Worm (Caenorhabditis elegans) whole organism, L2 larva: ENCODE measurements around the gene T28A8.6.

Experiments used
- F13H6.1 ChIP-seq: sonication (generic microtip); optimal IDR thresholded peaks from 2 replicates; lab custom pipeline; 2016; ENCODE audit warnings: missing genetic modification characterization, missing compliant biosample characterization
- R02D3.7 ChIP-seq: fragments of 150-350 bp; optimal IDR thresholded peaks from 2 replicates; lab custom pipeline; 2014; ENCODE audit warnings: missing biosample characterization, missing genetic modification characterization
- ama-1 ChIP-seq: fragments of 150-350 bp; optimal IDR thresholded peaks from 2 replicates; lab custom pipeline; 2018; ENCODE audit warnings: inconsistent platforms
- lin-13 ChIP-seq: fragments of 150-350 bp; optimal IDR thresholded peaks from 2 replicates; lab custom pipeline; 2014; ENCODE audit warnings: missing biosample characterization, missing genetic modification reagents, missing genetic modification characterization
- lin-39 ChIP-seq: fragments of 150-350 bp; optimal IDR thresholded peaks from 2 replicates; lab custom pipeline; 2014; ENCODE audit warnings: missing biosample characterization, missing genetic modification reagents, missing genetic modification characterization
- nhr-11 ChIP-seq: fragments of 150-350 bp; optimal IDR thresholded peaks from 2 replicates; lab custom pipeline; 2014; ENCODE audit warnings: missing biosample characterization, missing genetic modification characterization
- nhr-77 ChIP-seq: fragments of 150-350 bp; optimal IDR thresholded peaks from 2 replicates; lab custom pipeline; 2014; ENCODE audit warnings: missing biosample characterization, missing genetic modification characterization
- sma-3 ChIP-seq: sonication (generic microtip); optimal IDR thresholded peaks from 2 replicates; lab custom pipeline; 2016; ENCODE audit warnings: missing genetic modification reagents, missing genetic modification characterization, missing compliant biosample characterization
- sma-9 ChIP-seq, 2 experiments: fragments of 150-350 bp in 1 of 2; sonication (generic microtip) in 1 of 2; optimal IDR thresholded peaks; 2 replicates each; lab custom pipeline; 2014 to 2016; ENCODE audit warnings: missing genetic modification characterization in 2 of 2, mild to moderate bottlenecking in 1 of 2, missing biosample characterization in 1 of 2, missing compliant biosample characterization in 1 of 2, missing genetic modification reagents in 1 of 2, moderate library complexity in 1 of 2
- unc-62 ChIP-seq: fragments of 150-350 bp; optimal IDR thresholded peaks from 2 replicates; lab custom pipeline; 2014; ENCODE audit warnings: missing biosample characterization, missing genetic modification reagents, missing genetic modification characterization
- ztf-11 ChIP-seq: sonication (generic microtip); optimal IDR thresholded peaks from 2 replicates; lab custom pipeline; 2017; ENCODE audit warnings: missing biosample characterization, missing genetic modification characterization

- TF ChIP-seq nhr-11 = no peak
- no peak for TF ChIP-seq R02D3.7 (tag; lab: Kevin White, UChicago)
- TF ChIP-seq sma-9 (GFP tag; optimal IDR thresholded peaks at IDR 0.05; lab: Kevin White, UChicago) = no peak
- no peak for TF ChIP-seq sma-9 (tag; optimal IDR thresholded peaks at IDR 0.05; lab: Kevin White, UChicago)
- TF ChIP-seq F13H6.1 (tag; lab: Kevin White, UChicago) = no peak
- TF ChIP-seq ama-1 (lab: Kevin White, UChicago) = no peak
- no peak for TF ChIP-seq lin-13 (GFP tag; lab: Kevin White, UChicago)
- TF ChIP-seq ztf-11 (tag; lab: Kevin White, UChicago) = no peak
- TF ChIP-seq unc-62 (GFP tag; lab: Kevin White, UChicago) = no peak
- TF ChIP-seq nhr-77 (tag; lab: Kevin White, UChicago) = no peak
- TF ChIP-seq sma-3 (GFP tag; lab: Kevin White, UChicago) = no peak
- TF ChIP-seq lin-39 (tag; lab: Kevin White, UChicago) = no peak
These were observed 6.7 kb downstream of the T28A8.6 start, which contains the start of gene T28A8.3 for ce11 chrIII:13505718-13506117.
